Fruit fly (Drosophila melanogaster): ENCODE data around the gene Rga.

The Rga gene

DNA sequence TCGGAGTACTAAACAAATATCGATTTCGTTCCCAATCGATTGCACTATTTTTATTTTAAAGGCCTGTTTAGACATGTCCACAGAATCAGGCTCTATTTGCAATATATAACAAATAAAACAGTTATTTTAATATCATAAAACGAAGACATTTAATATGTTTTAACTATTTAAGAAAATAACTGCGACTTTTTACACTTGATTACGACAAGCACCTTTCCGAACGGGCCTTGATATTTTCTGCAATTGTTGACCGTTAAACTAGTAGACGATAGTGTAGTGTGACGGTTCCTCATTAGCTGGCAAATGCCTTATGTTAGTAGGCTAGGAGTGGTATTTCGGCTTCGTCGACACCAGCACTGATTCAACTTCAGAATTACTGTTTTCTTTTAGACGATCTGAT, 44.3 kb downstream of the Rga start, which contains the start of the genes CG2931 and Rheb (continued):
- TF ChIP-seq CG12391 (tag; optimal IDR thresholded peaks at IDR 0.05), result peak; percentile 81
- TF ChIP-seq Aef1 (GFP tag; IDR thresholded peaks at IDR 0.05), result peak; percentile 65; the same call in 2 of the 3 replicates
- TF ChIP-seq CG5180 (GFP tag; optimal IDR thresholded peaks at IDR 0.05), result no peak
- peak; percentile 48 for TF ChIP-seq CG13123 (GFP tag; optimal IDR thresholded peaks at IDR 0.05)
- TF ChIP-seq CG9609 (GFP tag; optimal IDR thresholded peaks at IDR 0.05), result no peak
- TF ChIP-seq org-1 (GFP tag; optimal IDR thresholded peaks at IDR 0.05), result no peak
- no peak for TF ChIP-seq NFAT (GFP tag; IDR thresholded peaks at IDR 0.05)
- TF ChIP-seq Kr (GFP tag; optimal IDR thresholded peaks at IDR 0.05), result no peak
- TF ChIP-seq CG10979 (tag; optimal IDR thresholded peaks at IDR 0.05), result peak; percentile 58
- no peak for TF ChIP-seq CG11093 (GFP tag; IDR thresholded peaks at IDR 0.05)
- peak; percentile 63 for TF ChIP-seq Fer3 (tag; optimal IDR thresholded peaks at IDR 0.05)
- TF ChIP-seq stwl (tag; optimal IDR thresholded peaks at IDR 0.05), result peak; percentile 87
- peak; percentile 81 for TF ChIP-seq Rfx (GFP tag; IDR thresholded peaks at IDR 0.05)
- TF ChIP-seq fu2 (GFP tag; optimal IDR thresholded peaks at IDR 0.05), result peak; percentile 26
- no peak for TF ChIP-seq dan (GFP tag; IDR thresholded peaks at IDR 0.05)
- peak; percentile 69 for TF ChIP-seq NfI (GFP tag; optimal IDR thresholded peaks at IDR 0.05)
- no peak for TF ChIP-seq luna (GFP tag; optimal IDR thresholded peaks at IDR 0.05)
- TF ChIP-seq CG4404 (GFP tag; IDR thresholded peaks at IDR 0.05), result no peak
- no peak for TF ChIP-seq D19B (GFP tag; optimal IDR thresholded peaks at IDR 0.05)
- peak; percentile 72 for TF ChIP-seq dysf (GFP tag; IDR thresholded peaks at IDR 0.05)
- no peak for TF ChIP-seq CG15073 (GFP tag; optimal IDR thresholded peaks at IDR 0.05)
- TF ChIP-seq caup (GFP tag; optimal IDR thresholded peaks at IDR 0.05; ENCODE audit: severe bottlenecking), result no peak
- no peak for TF ChIP-seq CG1832 (GFP tag; optimal IDR thresholded peaks at IDR 0.05)
- TF ChIP-seq CG6813 (GFP tag; optimal IDR thresholded peaks at IDR 0.05), result no peak
- TF ChIP-seq BtbVII (GFP tag; optimal IDR thresholded peaks at IDR 0.05), result no peak
- no peak for TF ChIP-seq CG31224 (GFP tag; IDR thresholded peaks at IDR 0.05)
- TF ChIP-seq CG11695 (GFP tag; IDR thresholded peaks at IDR 0.05), result 0 out of 3 replicates have a peak, but pooled peaks have one; percentile 21
- TF ChIP-seq hth (optimal IDR thresholded peaks at IDR 0.05), result no peak
- TF ChIP-seq fd64A (GFP tag; optimal IDR thresholded peaks at IDR 0.05), result no peak
- TF ChIP-seq zfh2 (GFP tag; optimal IDR thresholded peaks at IDR 0.05), result peak; percentile 72
- peak; percentile 64 for TF ChIP-seq CG8290 (GFP tag; optimal IDR thresholded peaks at IDR 0.05)
- TF ChIP-seq CG8290 (tag; optimal IDR thresholded peaks at IDR 0.05), result no peak
- peak; percentile 53 to 63 for TF ChIP-seq Hr51 (GFP tag; optimal IDR thresholded peaks at IDR 0.05)
- TF ChIP-seq CG14667 (GFP tag; IDR thresholded peaks at IDR 0.05), result peak; percentile 56
- peak; percentile 72 for TF ChIP-seq az2 (GFP tag; optimal IDR thresholded peaks at IDR 0.05)
- peak; percentile 89 for TF ChIP-seq trem (tag; optimal IDR thresholded peaks at IDR 0.05)
- peak; percentile 79 for TF ChIP-seq CG14441 (GFP tag; IDR thresholded peaks at IDR 0.05)
- no peak for TF ChIP-seq kah (GFP tag; optimal IDR thresholded peaks at IDR 0.05)
- no peak for TF ChIP-seq aop (GFP tag; IDR thresholded peaks at IDR 0.05)
- no peak for TF ChIP-seq CG31388 (GFP tag; optimal IDR thresholded peaks at IDR 0.05)
- TF ChIP-seq cato (GFP tag; optimal IDR thresholded peaks at IDR 0.05; ENCODE audit: borderline replicate concordance), result no peak
- peak; percentile 83 for TF ChIP-seq CG9932 (GFP tag; IDR thresholded peaks at IDR 0.05)
- peak; percentile 24; the same call in 1 of the 2 replicates for TF ChIP-seq CG7372 (GFP tag; IDR thresholded peaks at IDR 0.05)
- TF ChIP-seq CG15011 (GFP tag; optimal IDR thresholded peaks at IDR 0.05), result no peak
- TF ChIP-seq Mad (GFP tag; optimal IDR thresholded peaks at IDR 0.05), result peak; percentile 44
- peak; percentile 71 for TF ChIP-seq CG12155 (GFP tag; optimal IDR thresholded peaks at IDR 0.05)
- no peak for TF ChIP-seq Dip2 (GFP tag; IDR thresholded peaks at IDR 0.05)
- peak; percentile 65 for TF ChIP-seq Hsf (GFP tag; optimal IDR thresholded peaks at IDR 0.05)
- no peak for TF ChIP-seq CG6654 (GFP tag; optimal IDR thresholded peaks at IDR 0.05)
- TF ChIP-seq CG17328 (GFP tag; IDR thresholded peaks at IDR 0.05), result peak; percentile 49
- TF ChIP-seq CG6689 (GFP tag; IDR thresholded peaks at IDR 0.05), result peak; percentile 69
- TF ChIP-seq scrt (GFP tag; optimal IDR thresholded peaks at IDR 0.05), result no peak

All from whole organism, embryonic.